Worm (Caenorhabditis elegans): ENCODE results near the gene F07C6.4.

- TF ChIP-seq ztf-11 (tag; optimal IDR thresholded peaks at IDR 0.05) (no peak), sptf-1 (tag; optimal IDR thresholded peaks at IDR 0.05) (no peak), unc-62 (GFP tag; optimal IDR thresholded peaks at IDR 0.05) (no peak), blmp-1 (tag; optimal IDR thresholded peaks at IDR 0.05) (no peak), snpc-4 (tag; optimal IDR thresholded peaks at IDR 0.05) (no peak), elt-1 (tag; optimal IDR thresholded peaks at IDR 0.05; ENCODE audit: borderline replicate concordance, insufficient read depth) (no peak), nhr-12 (tag; optimal IDR thresholded peaks at IDR 0.05) (no peak), mep-1 (tag; optimal IDR thresholded peaks at IDR 0.05) (no peak), nhr-76 (tag; optimal IDR thresholded peaks at IDR 0.05) (no peak), tbx-8 (GFP tag; optimal IDR thresholded peaks at IDR 0.05) (no peak), hlh-1 (tag; optimal IDR thresholded peaks at IDR 0.05) (no peak), bed-3 (GFP tag; optimal IDR thresholded peaks at IDR 0.05) (no peak), nhr-28 (tag; optimal IDR thresholded peaks at IDR 0.05) (no peak), elt-3 (tag; optimal IDR thresholded peaks at IDR 0.05) (no peak)
Measured at ce11 chrIV:12835363-12835762, 29.6 kb downstream of the F07C6.4 start.
